Worm (Caenorhabditis elegans) whole organism, L4 larva: ENCODE measurements around the gene T23B12.11.
A peak's percentile ranks its signal among the peaks of the same experiment; 100 is the strongest.

ENCODE experiments used
- D1046.2 ChIP-seq: fragments of 200-800 bp; sonication (Bioruptor generic); IDR thresholded peaks from 2 replicates; pipeline ENCODE4 v1.3.6; 2022; ENCODE audit warnings: missing genetic modification characterization, missing compliant biosample characterization
- Y105C5A.15 ChIP-seq: fragments of 200-800 bp; sonication (Bioruptor generic); IDR thresholded peaks from 2 replicates; pipeline ENCODE4 v1.3.6; 2022; ENCODE audit warnings: missing genetic modification characterization, missing compliant biosample characterization
- Y75B8A.6 ChIP-seq: fragments of 200-800 bp; sonication (Bioruptor generic); IDR thresholded peaks from 2 replicates; pipeline ENCODE4 v1.3.6; 2022; ENCODE audit warnings: missing genetic modification reagents, missing genetic modification characterization, missing compliant biosample characterization
- ZK337.2 ChIP-seq: fragments of 200-800 bp; sonication (Bioruptor generic); IDR thresholded peaks from 2 replicates; pipeline ENCODE4 v1.3.6; 2022; ENCODE audit warnings: missing genetic modification reagents, missing genetic modification characterization, missing compliant biosample characterization
- ZK546.5 ChIP-seq, 2 experiments: sonication (generic microtip); optimal IDR thresholded peaks; 2 replicates each; lab custom pipeline; 2017; ENCODE audit warnings: missing biosample characterization in 2 of 2, missing genetic modification characterization in 2 of 2
- ama-1 ChIP-seq: fragments of 150-350 bp; optimal IDR thresholded peaks from 2 replicates; lab custom pipeline; 2014; ENCODE audit warnings: inconsistent platforms, mixed read lengths
- arid-1 ChIP-seq: fragments of 200-800 bp; sonication (Bioruptor generic); conservative IDR thresholded peaks from 2 replicates; pipeline ENCODE4 v1.3.6; 2022; ENCODE audit warnings: missing genetic modification reagents, missing genetic modification characterization, missing compliant biosample characterization
- ceh-44 ChIP-seq: fragments of 200-800 bp; sonication (Bioruptor generic); IDR thresholded peaks from 2 replicates; pipeline ENCODE4 v1.3.6; 2022; ENCODE audit warnings: missing genetic modification reagents, missing genetic modification characterization, missing compliant biosample characterization
- ceh-82 ChIP-seq: sonication (generic microtip); optimal IDR thresholded peaks from 2 replicates; lab custom pipeline; 2017; ENCODE audit warnings: missing biosample characterization, missing genetic modification characterization
- ces-1 ChIP-seq: fragments of 150-350 bp; sonication (generic microtip); optimal IDR thresholded peaks from 4 replicates; lab custom pipeline; 2014; ENCODE audit warnings: missing biosample characterization, missing genetic modification reagents, missing genetic modification characterization
- ctbp-1 ChIP-seq: fragments of 200-800 bp; sonication (Bioruptor generic); IDR thresholded peaks from 2 replicates; pipeline ENCODE4 v1.3.6; 2022; ENCODE audit warnings: missing genetic modification reagents, missing genetic modification characterization, missing compliant biosample characterization
- dmd-8 ChIP-seq: fragments of 200-800 bp; sonication (Bioruptor generic); IDR thresholded peaks from 2 replicates; pipeline ENCODE4 v1.3.6; 2022; ENCODE audit warnings: missing genetic modification characterization, missing compliant biosample characterization
- duxl-1 ChIP-seq: sonication (generic microtip); optimal IDR thresholded peaks from 2 replicates; lab custom pipeline; 2016; ENCODE audit warnings: mild to moderate bottlenecking, missing genetic modification characterization, moderate library complexity, missing compliant biosample characterization; ENCODE audit not compliant: poor library complexity
- egl-27 ChIP-seq: sonication (generic microtip); optimal IDR thresholded peaks from 3 replicates; lab custom pipeline; 2017; ENCODE audit warnings: missing biosample characterization, missing genetic modification reagents, missing genetic modification characterization
- egl-43 ChIP-seq: fragments of 200-800 bp; sonication (Bioruptor generic); IDR thresholded peaks from 2 replicates; pipeline ENCODE4 v1.3.6; 2022; ENCODE audit warnings: missing genetic modification reagents, missing genetic modification characterization, missing compliant biosample characterization
- fkh-10 ChIP-seq: fragments of 150-350 bp; optimal IDR thresholded peaks from 2 replicates; lab custom pipeline; 2014; ENCODE audit warnings: missing biosample characterization, missing genetic modification reagents, missing genetic modification characterization
- gei-8 ChIP-seq: fragments of 200-800 bp; sonication (Bioruptor generic); optimal IDR thresholded peaks from 2 replicates; lab custom pipeline; 2018; ENCODE audit warnings: mild to moderate bottlenecking, missing genetic modification characterization, missing compliant biosample characterization
- hif-1 ChIP-seq, 2 experiments: sonication (generic microtip); optimal IDR thresholded peaks; 2 replicates each; lab custom pipeline; 2016 to 2017; ENCODE audit warnings: missing compliant biosample characterization in 2 of 2, missing genetic modification characterization in 2 of 2, missing genetic modification reagents in 2 of 2, missing genotype in 2 of 2, mild to moderate bottlenecking in 1 of 2
- hlh-11 ChIP-seq: fragments of 200-800 bp; sonication (Bioruptor generic); optimal IDR thresholded peaks from 2 replicates; lab custom pipeline; 2018; ENCODE audit warnings: mild to moderate bottlenecking, missing genetic modification characterization, missing compliant biosample characterization
- hlh-30 ChIP-seq: sonication (generic microtip); optimal IDR thresholded peaks from 2 replicates; lab custom pipeline; 2017; ENCODE audit warnings: antibody characterized with exemption, mild to moderate bottlenecking, missing genetic modification characterization, missing compliant biosample characterization; ENCODE audit not compliant: insufficient read depth
- lim-7 ChIP-seq: fragments of 200-800 bp; sonication (Bioruptor generic); IDR thresholded peaks from 2 replicates; pipeline ENCODE4 v1.3.6; 2022; ENCODE audit warnings: missing genetic modification characterization, missing compliant biosample characterization
- lin-13 ChIP-seq: fragments of 150-350 bp; optimal IDR thresholded peaks from 2 replicates; lab custom pipeline; 2014; ENCODE audit warnings: missing biosample characterization, missing genetic modification reagents, missing genetic modification characterization
- lin-38 ChIP-seq: fragments of 200-800 bp; sonication (Bioruptor generic); IDR thresholded peaks from 2 replicates; pipeline ENCODE4 v1.3.6; 2022; ENCODE audit warnings: missing genetic modification reagents, missing genetic modification characterization, missing compliant biosample characterization
- lin-39 ChIP-seq: fragments of 150-350 bp; optimal IDR thresholded peaks from 2 replicates; lab custom pipeline; 2014; ENCODE audit warnings: missing biosample characterization, missing genetic modification reagents, missing genetic modification characterization
- lir-3 ChIP-seq: sonication (generic microtip); optimal IDR thresholded peaks from 2 replicates; lab custom pipeline; 2016; ENCODE audit warnings: mild to moderate bottlenecking, missing genetic modification characterization, missing compliant biosample characterization
- lsy-2 ChIP-seq, 2 experiments: fragments of 150-350 bp in 1 of 2; sonication (generic microtip) in 1 of 2; optimal IDR thresholded peaks; 2 replicates each; lab custom pipeline; 2014 to 2017; ENCODE audit warnings: missing biosample characterization in 2 of 2, missing genetic modification characterization in 2 of 2
- madf-5 ChIP-seq, 2 experiments: fragments of 200-800 bp; sonication (Bioruptor generic); IDR thresholded peaks; 2 replicates each; pipeline ENCODE4 v1.3.6; 2022; ENCODE audit warnings: missing compliant biosample characterization in 2 of 2, missing genetic modification characterization in 2 of 2
- mdt-29 ChIP-seq: fragments of 200-800 bp; sonication (Bioruptor generic); IDR thresholded peaks from 2 replicates; pipeline ENCODE4 v1.3.6; 2022; ENCODE audit warnings: missing genetic modification reagents, missing genetic modification characterization, missing compliant biosample characterization
- mxl-2 ChIP-seq: fragments of 200-800 bp; sonication (Bioruptor generic); conservative IDR thresholded peaks from 2 replicates; pipeline ENCODE4 v1.3.6; 2022; ENCODE audit warnings: missing genetic modification reagents, missing genetic modification characterization, missing compliant biosample characterization
- mxl-3 ChIP-seq: fragments of 200-800 bp; sonication (Bioruptor generic); optimal IDR thresholded peaks from 2 replicates; lab custom pipeline; 2018; ENCODE audit warnings: mild to moderate bottlenecking, missing genetic modification characterization, missing compliant biosample characterization
- nhr-11 ChIP-seq: fragments of 150-350 bp; optimal IDR thresholded peaks from 2 replicates; lab custom pipeline; 2014; ENCODE audit warnings: missing biosample characterization, missing genetic modification characterization
- nhr-28 ChIP-seq: fragments of 150-350 bp; optimal IDR thresholded peaks from 2 replicates; lab custom pipeline; 2014; ENCODE audit warnings: missing biosample characterization, missing genetic modification characterization
- nhr-42 ChIP-seq: fragments of 200-800 bp; sonication (Bioruptor generic); IDR thresholded peaks from 2 replicates; pipeline ENCODE4 v1.3.6; 2022; ENCODE audit warnings: missing genetic modification characterization, missing compliant biosample characterization
- nhr-76 ChIP-seq: fragments of 150-350 bp; optimal IDR thresholded peaks from 2 replicates; lab custom pipeline; 2014; ENCODE audit warnings: missing biosample characterization, missing genetic modification characterization
- pha-4 ChIP-seq, 2 experiments: fragments of 150-350 bp in 1 of 2; fragments of 200-800 bp in 1 of 2; sonication (Bioruptor generic) in 1 of 2; IDR thresholded peaks in 1 of 2; optimal IDR thresholded peaks in 1 of 2; 2 replicates each; pipeline versions ENCODE4 v1.3.6 to Lab custom; 2014 to 2022; ENCODE audit warnings: missing genetic modification characterization in 2 of 2, missing genetic modification reagents in 2 of 2, missing biosample characterization in 1 of 2, missing compliant biosample characterization in 1 of 2
- pqm-1 ChIP-seq: sonication (generic microtip); optimal IDR thresholded peaks from 2 replicates; lab custom pipeline; 2017; ENCODE audit warnings: missing biosample characterization, missing genetic modification characterization
- saeg-2 ChIP-seq: fragments of 200-800 bp; sonication (Bioruptor generic); IDR thresholded peaks from 2 replicates; pipeline ENCODE4 v1.3.6; 2022; ENCODE audit warnings: missing genetic modification reagents, missing genetic modification characterization, missing compliant biosample characterization
- set-16 ChIP-seq: fragments of 200-800 bp; sonication (Bioruptor generic); IDR thresholded peaks from 2 replicates; pipeline ENCODE4 v1.3.6; 2022; ENCODE audit warnings: missing genetic modification reagents, missing genetic modification characterization, missing compliant biosample characterization
- skn-1 ChIP-seq: fragments of 150-350 bp; optimal IDR thresholded peaks from 2 replicates; lab custom pipeline; 2014; ENCODE audit warnings: missing biosample characterization, missing genetic modification characterization
- snpc-1.2 ChIP-seq: fragments of 200-800 bp; sonication (Bioruptor generic); IDR thresholded peaks from 2 replicates; pipeline ENCODE4 v1.3.6; 2022; ENCODE audit warnings: missing genetic modification reagents, missing genetic modification characterization, missing compliant biosample characterization
- spr-1 ChIP-seq: sonication (generic microtip); optimal IDR thresholded peaks from 2 replicates; lab custom pipeline; 2016; ENCODE audit warnings: mild to moderate bottlenecking, missing genetic modification characterization, missing compliant biosample characterization
- spr-3 ChIP-seq: fragments of 200-800 bp; sonication (Bioruptor generic); optimal IDR thresholded peaks from 2 replicates; lab custom pipeline; 2018; ENCODE audit warnings: mild to moderate bottlenecking, missing genetic modification characterization, missing compliant biosample characterization
- tra-1 ChIP-seq: fragments of 200-800 bp; sonication (Bioruptor generic); IDR thresholded peaks from 2 replicates; pipeline ENCODE4 v1.3.6; 2022; ENCODE audit warnings: missing genetic modification reagents, missing genetic modification characterization, missing compliant biosample characterization
- unc-39 ChIP-seq: sonication (generic microtip); optimal IDR thresholded peaks from 2 replicates; lab custom pipeline; 2017; ENCODE audit warnings: missing biosample characterization, missing genetic modification characterization
- unc-62 ChIP-seq, 3 experiments: fragments of 150-350 bp in 1 of 3; sonication (generic microtip); optimal IDR thresholded peaks in 2 of 3; peaks in 1 of 3; 1 replicate in 1 of 3; 2 replicates in 2 of 3; lab custom pipeline; 2014 to 2017; ENCODE audit warnings: missing biosample characterization in 3 of 3, missing genetic modification characterization in 3 of 3, missing genetic modification reagents in 3 of 3, missing genotype in 1 of 3
- vab-7 ChIP-seq: fragments of 200-800 bp; sonication (Bioruptor generic); IDR thresholded peaks from 2 replicates; pipeline ENCODE4 v1.3.6; 2022; ENCODE audit warnings: missing genetic modification reagents, missing genetic modification characterization, missing compliant biosample characterization
- zag-1 ChIP-seq: fragments of 150-350 bp; optimal IDR thresholded peaks from 2 replicates; lab custom pipeline; 2014; ENCODE audit warnings: missing biosample characterization, missing genetic modification characterization
- zfp-2 ChIP-seq: sonication (generic microtip); optimal IDR thresholded peaks from 2 replicates; lab custom pipeline; 2016; ENCODE audit warnings: mild to moderate bottlenecking, missing genetic modification characterization, missing compliant biosample characterization
- zip-11 ChIP-seq: fragments of 200-800 bp; sonication (Bioruptor generic); IDR thresholded peaks from 2 replicates; pipeline ENCODE4 v1.3.6; 2022; ENCODE audit warnings: missing genetic modification characterization, missing compliant biosample characterization
- zip-2 ChIP-seq: fragments of 150-350 bp; optimal IDR thresholded peaks from 2 replicates; lab custom pipeline; 2014; ENCODE audit warnings: missing biosample characterization, missing genetic modification characterization
- ztf-11 ChIP-seq: fragments of 150-350 bp; optimal IDR thresholded peaks from 2 replicates; lab custom pipeline; 2014; ENCODE audit warnings: missing biosample characterization, missing genetic modification characterization

Gene T23B12.11

ce11 chrV:8462074-8462473 lies 6.9 kb downstream of the T23B12.11 start, which contains the start of the genes dnj-22 and natc-1 (continued):
- TF ChIP-seq gei-8 (no peak), Y75B8A.6 (GFP tag; lab: Robert Waterston, UW) (no peak), ces-1 (GFP tag; lab: Kevin White, UChicago) (peak; percentile 36), spr-1 (tag; lab: Kevin White, UChicago) (no peak), spr-3 (GFP tag; lab: Kevin White, UChicago) (no peak), saeg-2 (GFP tag; lab: Robert Waterston, UW) (no peak), ZK337.2 (no peak), nhr-28 (tag; lab: Kevin White, UChicago) (peak; percentile 49), snpc-1.2 (no peak), unc-62 (GFP tag; optimal IDR thresholded peaks at IDR 0.05 in 1 of 2; lab: Kevin White, UChicago) (no peak), unc-62 (tag; optimal IDR thresholded peaks at IDR 0.05; lab: Kevin White, UChicago) (no peak), D1046.2 (GFP tag; lab: Robert Waterston, UW) (no peak), arid-1 (GFP tag; lab: Robert Waterston, UW) (no peak), ceh-82 (tag; lab: Kevin White, UChicago) (no peak), ZK546.5 (tag; optimal IDR thresholded peaks at IDR 0.05; lab: Kevin White, UChicago) (no peak), lin-39 (no peak), pha-4 (GFP tag; IDR thresholded peaks at IDR 0.05; lab: Robert Waterston, UW) (no peak), pha-4 (tag; optimal IDR thresholded peaks at IDR 0.05; lab: Kevin White, UChicago) (peak; percentile 24), ceh-44 (GFP tag; lab: Robert Waterston, UW) (no peak), lsy-2 (tag; optimal IDR thresholded peaks at IDR 0.05; lab: Kevin White, UChicago) (peak in 1 of 2 experiments; percentile 91), mxl-2 (GFP tag; lab: Robert Waterston, UW) (no peak), nhr-76 (no peak), ama-1 (lab: Kevin White, UChicago) (peak; percentile 63), set-16 (GFP tag; lab: Robert Waterston, UW) (no peak), vab-7 (GFP tag; lab: Robert Waterston, UW) (no peak), duxl-1 (peak; percentile 31), zag-1 (tag; lab: Kevin White, UChicago) (no peak), skn-1 (tag; lab: Kevin White, UChicago) (no peak), zfp-2 (no peak), zip-2 (tag; lab: Kevin White, UChicago) (no peak), lir-3 (tag; lab: Kevin White, UChicago) (no peak), unc-39 (no peak), lin-38 (GFP tag; lab: Robert Waterston, UW) (peak; percentile 97), mdt-29 (no peak), fkh-10 (GFP tag; lab: Kevin White, UChicago) (peak; percentile 76), hlh-11 (tag; lab: Kevin White, UChicago) (no peak), egl-43 (no peak), tra-1 (no peak), hlh-30 (tag; lab: Kevin White, UChicago) (peak; percentile 57), zip-11 (GFP tag; lab: Robert Waterston, UW) (no peak), pqm-1 (no peak), nhr-11 (peak; percentile 65), hif-1 (tag; optimal IDR thresholded peaks at IDR 0.05; lab: Kevin White, UChicago) (peak in 1 of 2 experiments; percentile 19), madf-5 (GFP tag; IDR thresholded peaks at IDR 0.05; lab: Robert Waterston, UW) (no peak), mxl-3 (no peak), nhr-42 (no peak), ztf-11 (tag; lab: Kevin White, UChicago) (no peak), dmd-8 (GFP tag; lab: Robert Waterston, UW) (no peak), egl-27 (tag; lab: Kevin White, UChicago) (no peak), ctbp-1 (no peak), Y105C5A.15 (GFP tag; lab: Robert Waterston, UW) (no peak), lim-7 (GFP tag; lab: Robert Waterston, UW) (no peak), lin-13 (GFP tag; lab: Kevin White, UChicago) (peak; percentile 49)
